Fruit fly (Drosophila melanogaster): ENCODE results near the gene CG13850.

- no peak for TF ChIP-seq tj (GFP tag; optimal IDR thresholded peaks at IDR 0.05)
- no peak for TF ChIP-seq CG7101 (tag; optimal IDR thresholded peaks at IDR 0.05)
- no peak for TF ChIP-seq CG33017 (tag; optimal IDR thresholded peaks at IDR 0.05)
- no peak for TF ChIP-seq pad (GFP tag; optimal IDR thresholded peaks at IDR 0.05)
- peak; percentile 15 for TF ChIP-seq bab1 (GFP tag; optimal IDR thresholded peaks at IDR 0.05)
- TF ChIP-seq CG5204 (GFP tag; optimal IDR thresholded peaks at IDR 0.05): no peak
Measured at dm6 chr3R:22397068-22397700, 13.5 kb downstream of the CG13850 start.

All from whole organism, adult.